Worm (Caenorhabditis elegans): ENCODE data around the gene F01G4.4.
"Not testable (repeated sequence)": the region's sequence is repeated elsewhere in the genome, so short reads cannot be mapped to it uniquely, and the experiment has no call there.

The F01G4.4 gene

DNA sequence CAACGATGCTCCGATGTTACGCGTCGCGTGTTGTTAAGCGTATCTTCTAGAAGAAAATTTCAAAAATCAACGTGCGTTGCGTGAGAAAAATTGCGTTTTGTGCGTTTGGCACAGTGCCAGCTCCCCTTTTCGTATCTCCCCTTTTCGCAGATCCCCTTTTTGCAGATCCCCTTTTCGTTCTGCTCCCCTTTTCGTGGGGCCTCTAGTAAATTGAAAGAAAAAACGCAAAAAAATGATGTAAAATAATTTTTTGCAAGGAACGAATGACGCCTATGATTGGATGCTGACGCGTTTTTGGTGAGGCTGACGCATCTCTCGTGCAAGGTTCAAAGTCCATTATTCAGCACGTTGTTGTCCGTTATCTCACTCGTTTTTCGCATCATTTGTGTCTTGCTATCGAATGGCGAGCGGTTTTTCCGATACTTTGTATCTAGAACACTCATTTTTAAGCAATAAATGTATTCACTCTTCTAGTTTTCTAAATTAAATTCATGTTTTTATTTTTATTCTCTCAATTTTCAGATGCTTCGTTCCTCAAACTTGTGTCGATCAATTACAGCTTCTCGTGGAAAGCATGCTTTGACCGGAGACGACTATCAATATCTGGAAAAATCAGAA is 36.1 kb downstream of the F01G4.4 start, which contains the start of gene cpt-2 (continued):
- peak; percentile 92 for TF ChIP-seq dve-1 (tag; optimal IDR thresholded peaks at IDR 0.05; ENCODE audit: insufficient read depth)
- peak; percentile 32 for TF ChIP-seq zfp-2 (tag; optimal IDR thresholded peaks at IDR 0.05)
- TF ChIP-seq mxl-3 (GFP tag; optimal IDR thresholded peaks at IDR 0.05), result peak; percentile 90
- peak; percentile 75 for TF ChIP-seq nhr-11 (tag; optimal IDR thresholded peaks at IDR 0.05)
- TF ChIP-seq rbr-2 (tag; optimal IDR thresholded peaks at IDR 0.05), result peak; percentile 88
- peak; percentile 96 for TF ChIP-seq nhr-28 (tag; optimal IDR thresholded peaks at IDR 0.05)
- TF ChIP-seq daf-16 (GFP tag; optimal IDR thresholded peaks at IDR 0.05), result peak; percentile 13 to 73
- peak; percentile 77 for TF ChIP-seq daf-16 (tag; optimal IDR thresholded peaks at IDR 0.05)
- TF ChIP-seq mep-1 (tag; optimal IDR thresholded peaks at IDR 0.05), result peak; percentile 86
- peak; percentile 77 for TF ChIP-seq lin-1 (GFP tag; IDR thresholded peaks at IDR 0.05)
- TF ChIP-seq hlh-30 (tag; optimal IDR thresholded peaks at IDR 0.05; ENCODE audit: insufficient read depth), result peak; percentile 70
- TF ChIP-seq mdt-29 (GFP tag; IDR thresholded peaks at IDR 0.05), result peak; percentile 85
- peak; percentile 68; the same call in 1 of the 2 replicates for TF ChIP-seq madf-9 (GFP tag; conservative IDR thresholded peaks at IDR 0.05)
- TF ChIP-seq unc-62 (GFP tag; optimal IDR thresholded peaks at IDR 0.05 in 1 of 2), result peak in 1 of 2 experiments; percentile 97
- not testable (repeated sequence) for TF ChIP-seq unc-62, pha-4 (tag; optimal IDR thresholded peaks at IDR 0.05)
- TF ChIP-seq lsy-2 (tag; optimal IDR thresholded peaks at IDR 0.05), result peak; percentile 49 to 92
- TF ChIP-seq hmg-1.1 (GFP tag; IDR thresholded peaks at IDR 0.05), result peak; percentile 83
- TF ChIP-seq lin-13 (GFP tag; optimal IDR thresholded peaks at IDR 0.05), result peak; percentile 57
- TF ChIP-seq ZK337.2 (GFP tag; IDR thresholded peaks at IDR 0.05), result peak; percentile 88
- peak; percentile 92 for TF ChIP-seq mes-2 (tag; optimal IDR thresholded peaks at IDR 0.05; ENCODE audit: poor library complexity, severe bottlenecking)
- peak; percentile 75; the same call in 1 of the 2 replicates for TF ChIP-seq pha-4 (GFP tag; IDR thresholded peaks at IDR 0.05)
- 0 out of 4 replicates have a peak, but pooled peaks of 1 of the 2 experiments have one; percentile 58 for TF ChIP-seq madf-5 (GFP tag; IDR thresholded peaks at IDR 0.05)
- TF ChIP-seq zfp-3 (GFP tag; conservative IDR thresholded peaks at IDR 0.05), result peak; percentile 80
- peak; percentile 45; the same call in 1 of the 2 replicates for TF ChIP-seq nhr-41 (GFP tag; IDR thresholded peaks at IDR 0.05)
- TF ChIP-seq snpc-1.2 (GFP tag; IDR thresholded peaks at IDR 0.05), result peak; percentile 82
- peak; percentile 76 for TF ChIP-seq duxl-1 (tag; optimal IDR thresholded peaks at IDR 0.05; ENCODE audit: poor library complexity)
- peak; percentile 46 for TF ChIP-seq unc-130 (GFP tag; optimal IDR thresholded peaks at IDR 0.05)
- peak; percentile 90 for TF ChIP-seq arid-1 (GFP tag; conservative IDR thresholded peaks at IDR 0.05)
- TF ChIP-seq dmd-6 (GFP tag; IDR thresholded peaks at IDR 0.05), result peak; percentile 94
- peak; percentile 87 for TF ChIP-seq nhr-42 (GFP tag; IDR thresholded peaks at IDR 0.05)
- TF ChIP-seq saeg-2 (GFP tag; IDR thresholded peaks at IDR 0.05), result 0 out of 2 replicates have a peak, but pooled peaks have one; percentile 43
- TF ChIP-seq pqm-1 (tag; optimal IDR thresholded peaks at IDR 0.05), result peak; percentile 35
- peak; percentile 5 to 77 for TF ChIP-seq mdl-1 (tag; optimal IDR thresholded peaks at IDR 0.05)
- TF ChIP-seq T26A8.4 (GFP tag; IDR thresholded peaks at IDR 0.05), result peak; percentile 93
- peak; percentile 40; the same call in 1 of the 2 replicates for TF ChIP-seq set-16 (GFP tag; IDR thresholded peaks at IDR 0.05)
- TF ChIP-seq F37D6.2 (tag; optimal IDR thresholded peaks at IDR 0.05), result peak; percentile 74
- TF ChIP-seq ZK546.5 (tag; optimal IDR thresholded peaks at IDR 0.05), result peak in 1 of 2 experiments; percentile 52
- TF ChIP-seq php-3 (GFP tag; IDR thresholded peaks at IDR 0.05), result peak; percentile 79
- TF ChIP-seq lin-29 (GFP tag; IDR thresholded peaks at IDR 0.05), result peak; percentile 79
- TF ChIP-seq hlh-11 (tag; optimal IDR thresholded peaks at IDR 0.05), result peak; percentile 85
